Fruit fly (Drosophila melanogaster): ENCODE measurements around the gene CG9154.

DNA sequence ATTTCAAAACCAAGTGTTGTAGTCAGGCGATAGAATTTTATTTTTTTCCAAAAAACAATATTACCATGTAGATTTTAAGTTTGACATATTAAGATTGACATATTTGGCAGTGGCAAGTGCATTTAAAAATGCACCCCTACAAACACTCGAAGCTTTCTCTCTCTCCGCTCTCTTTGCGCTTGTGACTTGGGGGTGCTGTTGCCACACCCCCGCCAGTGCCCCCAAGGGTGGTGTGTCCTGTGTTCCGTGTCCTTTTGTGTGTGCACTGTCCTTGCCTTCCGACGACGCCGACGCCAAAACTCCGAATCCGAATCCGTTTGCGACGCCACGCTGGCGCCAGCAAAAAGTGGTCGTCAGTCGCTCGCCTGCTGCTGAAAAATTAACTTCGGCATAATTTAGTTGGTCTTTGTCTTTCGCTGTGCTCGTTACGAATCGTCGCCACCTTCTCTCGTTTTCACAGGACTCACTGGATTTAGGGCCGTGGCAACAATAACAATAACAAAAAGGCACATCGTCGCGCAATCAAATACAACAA, 38.9 kb upstream of the CG9154 start:
- TF ChIP-seq GATAd (GFP tag; optimal IDR thresholded peaks at IDR 0.05), result no peak
- TF ChIP-seq foxo (GFP tag; optimal IDR thresholded peaks at IDR 0.05), result no peak
- no peak for TF ChIP-seq br (GFP tag; optimal IDR thresholded peaks at IDR 0.05)
- TF ChIP-seq h (GFP tag; optimal IDR thresholded peaks at IDR 0.05), result no peak
- TF ChIP-seq sage (GFP tag; optimal IDR thresholded peaks at IDR 0.05), result no peak
- no peak for TF ChIP-seq OdsH (GFP tag; optimal IDR thresholded peaks at IDR 0.05)
- TF ChIP-seq pan (optimal IDR thresholded peaks at IDR 0.05), result no peak
- TF ChIP-seq rgr (GFP tag; optimal IDR thresholded peaks at IDR 0.05), result no peak
- TF ChIP-seq fru (GFP tag; optimal IDR thresholded peaks at IDR 0.05), result no peak
- TF ChIP-seq brk (GFP tag; optimal IDR thresholded peaks at IDR 0.05), result no peak

Measured in whole organism, wandering third instar larva.